Fruit fly (Drosophila melanogaster): ENCODE measurements around the gene CG4619.

Gene CG4619

dm6 chr2L:9938631-9939256 lies at the start of gene CG4619, which contains the start of gene Datp (continued):
- TF ChIP-seq CG10321 (GFP tag; IDR thresholded peaks at IDR 0.05) (no peak), CHES-1-like (GFP tag; optimal IDR thresholded peaks at IDR 0.05) (peak; percentile 29), CG2116 (GFP tag; optimal IDR thresholded peaks at IDR 0.05) (peak; percentile 29), Meics (GFP tag; optimal IDR thresholded peaks at IDR 0.05) (peak; percentile 39), amos (GFP tag; IDR thresholded peaks at IDR 0.05; ENCODE audit: partially characterized antibody) (peak; percentile 19; the same call in 1 of the 2 replicates), trem (tag; optimal IDR thresholded peaks at IDR 0.05) (peak; percentile 32), CG34376 (GFP tag; optimal IDR thresholded peaks at IDR 0.05) (peak; percentile 31), bcd (GFP tag; optimal IDR thresholded peaks at IDR 0.05) (peak; percentile 30), Pdp1 (GFP tag; optimal IDR thresholded peaks at IDR 0.05) (peak; percentile 12 to 95), mld (GFP tag; IDR thresholded peaks at IDR 0.05; ENCODE audit: partially characterized antibody) (no peak), Rfx (GFP tag; IDR thresholded peaks at IDR 0.05) (peak; percentile 81), insv (GFP tag; optimal IDR thresholded peaks at IDR 0.05) (no peak), Sry-β (GFP tag; optimal IDR thresholded peaks at IDR 0.05) (peak; percentile 93), pfk (GFP tag; optimal IDR thresholded peaks at IDR 0.05) (peak; percentile 9), mam (GFP tag; optimal IDR thresholded peaks at IDR 0.05) (peak; percentile 63), CoRest (tag; optimal IDR thresholded peaks at IDR 0.05) (peak; percentile 23), ci (GFP tag; IDR thresholded peaks at IDR 0.05) (peak; percentile 65), CG8089 (GFP tag; optimal IDR thresholded peaks at IDR 0.05) (peak; percentile 28), stwl (tag; optimal IDR thresholded peaks at IDR 0.05) (peak; percentile 78), CG13775 (GFP tag; optimal IDR thresholded peaks at IDR 0.05) (no peak), HLH54F (GFP tag; optimal IDR thresholded peaks at IDR 0.05) (peak; percentile 67), CG8924 (tag; optimal IDR thresholded peaks at IDR 0.05) (no peak), sob (GFP tag; IDR thresholded peaks at IDR 0.05) (peak; percentile 87), CG34224 (GFP tag; IDR thresholded peaks at IDR 0.05; ENCODE audit: partially characterized antibody) (peak; percentile 43; the same call in 1 of the 3 replicates), pzg (GFP tag; optimal IDR thresholded peaks at IDR 0.05) (peak; percentile 79), bab2 (GFP tag; optimal IDR thresholded peaks at IDR 0.05) (peak; percentile 5), Aef1 (GFP tag; IDR thresholded peaks at IDR 0.05) (peak; percentile 59; the same call in 2 of the 3 replicates), HmgD (GFP tag; optimal IDR thresholded peaks at IDR 0.05) (peak; percentile 66), CG4854 (GFP tag; optimal IDR thresholded peaks at IDR 0.05) (peak; percentile 16), CG7987 (GFP tag; optimal IDR thresholded peaks at IDR 0.05) (peak; percentile 30), nmo (GFP tag; optimal IDR thresholded peaks at IDR 0.05) (peak; percentile 20), sd (tag; optimal IDR thresholded peaks at IDR 0.05) (no peak), CG12391 (tag; optimal IDR thresholded peaks at IDR 0.05) (peak; percentile 19), CG12155 (GFP tag; optimal IDR thresholded peaks at IDR 0.05) (peak; percentile 11), gt (GFP tag; IDR thresholded peaks at IDR 0.05) (no peak), danr (GFP tag; IDR thresholded peaks at IDR 0.05) (no peak), Asciz (GFP tag; optimal IDR thresholded peaks at IDR 0.05) (no peak), Bdp1 (GFP tag; optimal IDR thresholded peaks at IDR 0.05) (peak; percentile 48), lilli (GFP tag; optimal IDR thresholded peaks at IDR 0.05) (peak; percentile 51), HmgZ (tag; optimal IDR thresholded peaks at IDR 0.05) (peak; percentile 87), CG17385 (GFP tag; optimal IDR thresholded peaks at IDR 0.05) (peak; percentile 56), Fer1 (GFP tag; optimal IDR thresholded peaks at IDR 0.05) (peak; percentile 52), dmrt11E (tag; optimal IDR thresholded peaks at IDR 0.05) (no peak), BEAF-32 (GFP tag; optimal IDR thresholded peaks at IDR 0.05) (peak; percentile 23), caup (GFP tag; optimal IDR thresholded peaks at IDR 0.05; ENCODE audit: severe bottlenecking) (peak; percentile 54), Hsf (GFP tag; optimal IDR thresholded peaks at IDR 0.05) (peak; percentile 23), CG13624 (GFP tag; optimal IDR thresholded peaks at IDR 0.05) (peak; percentile 32), Xrp1 (GFP tag; IDR thresholded peaks at IDR 0.05) (peak; percentile 31; the same call in 1 of the 2 replicates), ken (GFP tag; IDR thresholded peaks at IDR 0.05) (peak; percentile 53; the same call in 2 of the 3 replicates)
